Worm (Caenorhabditis elegans): ENCODE measurements around the gene srg-42.

DNA sequence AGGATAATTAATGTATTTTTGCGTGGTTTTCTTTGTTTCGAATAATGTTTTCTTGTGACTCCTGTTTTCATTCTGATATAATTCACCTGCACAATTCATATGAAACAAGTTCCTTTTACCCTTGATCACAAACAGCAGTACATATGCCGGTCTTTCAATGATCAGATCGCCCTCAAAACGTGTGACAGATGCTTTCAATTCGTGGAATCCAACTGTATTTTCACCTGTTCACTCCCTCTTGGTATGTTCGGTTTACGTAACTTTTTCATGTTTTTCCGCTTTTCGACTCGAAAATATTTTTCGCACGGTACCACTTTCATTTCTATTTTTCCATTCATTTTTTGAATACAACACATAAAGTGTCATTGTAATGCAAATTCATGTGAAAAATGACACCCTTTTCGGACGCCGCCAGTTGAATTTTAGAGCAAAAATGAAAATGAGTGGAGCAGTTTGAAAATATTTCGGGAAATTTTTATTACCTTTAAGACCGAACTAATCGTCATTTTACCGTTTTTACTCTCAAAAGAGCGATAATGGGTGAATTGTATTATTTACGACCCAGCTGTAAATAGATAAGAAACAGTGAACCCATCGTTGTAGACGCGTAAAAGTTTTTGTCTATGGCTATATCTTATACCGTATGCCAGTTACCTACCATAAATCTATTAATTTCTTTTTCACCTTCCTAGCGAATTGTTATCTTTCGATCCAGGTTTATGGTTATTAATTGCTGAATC, 44.1 kb upstream of the srg-42 start, which contains the start of gene K10D6.4:
- TF ChIP-seq lin-39 (tag; optimal IDR thresholded peaks at IDR 0.05) (no peak), nhr-10 (tag; optimal IDR thresholded peaks at IDR 0.05) (no peak), nhr-237 (tag; optimal IDR thresholded peaks at IDR 0.05) (no peak), mxl-3 (GFP tag; optimal IDR thresholded peaks at IDR 0.05) (no peak), lir-3 (tag; optimal IDR thresholded peaks at IDR 0.05) (no peak), dpl-1 (GFP tag; optimal IDR thresholded peaks at IDR 0.05) (no peak), nhr-77 (tag; optimal IDR thresholded peaks at IDR 0.05) (no peak), ama-1 (optimal IDR thresholded peaks at IDR 0.05) (no peak)
